Worm (Caenorhabditis elegans) whole organism, young adult: Measurements from ENCODE around the gene cutl-15.

Experiments
- B0019.2 ChIP-seq: fragments of 200-800 bp; sonication (Bioruptor generic); conservative IDR thresholded peaks from 2 replicates; pipeline ENCODE4 v1.3.6; 2022; ENCODE audit warnings: missing genetic modification reagents, missing genetic modification characterization, missing compliant biosample characterization
- F33H1.4 ChIP-seq: fragments of 200-800 bp; sonication (Bioruptor generic); IDR thresholded peaks from 2 replicates; pipeline ENCODE4 v1.3.6; 2022; ENCODE audit warnings: missing genetic modification reagents, missing genetic modification characterization, missing compliant biosample characterization
- F52B5.7 ChIP-seq: sonication (generic microtip); optimal IDR thresholded peaks from 2 replicates; lab custom pipeline; 2016; ENCODE audit warnings: mild to moderate bottlenecking, missing genetic modification characterization, missing compliant biosample characterization
- T26A5.8 ChIP-seq: sonication (generic microtip); optimal IDR thresholded peaks from 2 replicates; lab custom pipeline; 2016; ENCODE audit warnings: missing genetic modification characterization, missing compliant biosample characterization
- Y53G8AR.9 ChIP-seq: fragments of 200-800 bp; sonication (Bioruptor generic); conservative IDR thresholded peaks from 2 replicates; pipeline ENCODE4 v1.3.6; 2022; ENCODE audit warnings: missing genetic modification reagents, missing genetic modification characterization, missing compliant biosample characterization
- Y56A3A.18 ChIP-seq: fragments of 200-800 bp; sonication (Bioruptor generic); IDR thresholded peaks from 2 replicates; pipeline ENCODE4 v1.3.6; 2022; ENCODE audit warnings: missing genetic modification reagents, missing genetic modification characterization, missing compliant biosample characterization
- Y67H2A.10 ChIP-seq: fragments of 200-800 bp; sonication (Bioruptor generic); conservative IDR thresholded peaks from 2 replicates; pipeline ENCODE4 v1.3.6; 2022; ENCODE audit warnings: missing genetic modification reagents, missing genetic modification characterization, missing compliant biosample characterization
- Y95B8A.8 ChIP-seq: fragments of 200-800 bp; sonication (Bioruptor generic); IDR thresholded peaks from 2 replicates; pipeline ENCODE4 v1.3.6; 2022; ENCODE audit warnings: missing genetic modification reagents, missing genetic modification characterization, missing compliant biosample characterization
- ama-1 ChIP-seq, 3 experiments: fragments of 150-350 bp in 1 of 3; sonication (generic microtip) in 2 of 3; optimal IDR thresholded peaks; 2 replicates each; lab custom pipeline; 2014 to 2018; ENCODE audit warnings: missing biosample characterization in 2 of 3, missing genetic modification characterization in 2 of 3, missing genetic modification reagents in 2 of 3
- aptf-3 ChIP-seq: fragments of 200-800 bp; sonication (Bioruptor generic); IDR thresholded peaks from 2 replicates; pipeline ENCODE4 v1.3.6; 2022; ENCODE audit warnings: missing genetic modification characterization, missing compliant biosample characterization
- attf-5 ChIP-seq: fragments of 200-800 bp; sonication (Bioruptor generic); optimal IDR thresholded peaks from 2 replicates; lab custom pipeline; 2018; ENCODE audit warnings: mild to moderate bottlenecking, missing genetic modification characterization, missing compliant biosample characterization
- cebp-1 ChIP-seq, 2 experiments: fragments of 200-800 bp in 1 of 2; sonication (Bioruptor generic) in 1 of 2; sonication (generic microtip) in 1 of 2; IDR thresholded peaks in 1 of 2; optimal IDR thresholded peaks in 1 of 2; 2 replicates each; pipeline versions ENCODE4 v1.3.6 to Lab custom; 2017 to 2022; ENCODE audit warnings: missing compliant biosample characterization in 2 of 2, missing genetic modification characterization in 2 of 2, mild to moderate bottlenecking in 1 of 2, missing genetic modification reagents in 1 of 2, moderate library complexity in 1 of 2
- ceh-100 ChIP-seq: fragments of 200-800 bp; sonication (Bioruptor generic); IDR thresholded peaks from 2 replicates; pipeline ENCODE4 v1.3.6; 2022; ENCODE audit warnings: missing genetic modification reagents, missing genetic modification characterization, missing compliant biosample characterization
- ceh-27 ChIP-seq: fragments of 200-800 bp; sonication (Bioruptor generic); optimal IDR thresholded peaks from 2 replicates; lab custom pipeline; 2018; ENCODE audit warnings: mild to moderate bottlenecking, missing genetic modification characterization, moderate library complexity, missing compliant biosample characterization
- ceh-40 ChIP-seq: fragments of 200-800 bp; sonication (Bioruptor generic); IDR thresholded peaks from 2 replicates; pipeline ENCODE4 v1.3.6; 2022; ENCODE audit warnings: missing genetic modification characterization, missing compliant biosample characterization
- ceh-91 ChIP-seq: fragments of 200-800 bp; sonication (Bioruptor generic); IDR thresholded peaks from 2 replicates; pipeline ENCODE4 v1.3.6; 2022; ENCODE audit warnings: missing genetic modification reagents, missing genetic modification characterization, missing compliant biosample characterization
- dox-1 ChIP-seq: fragments of 200-800 bp; sonication (Bioruptor generic); IDR thresholded peaks from 2 replicates; pipeline ENCODE4 v1.3.6; 2022; ENCODE audit warnings: missing genetic modification reagents, missing genetic modification characterization, missing compliant biosample characterization
- egl-18 ChIP-seq: fragments of 200-800 bp; sonication (Bioruptor generic); IDR thresholded peaks from 2 replicates; pipeline ENCODE4 v1.3.6; 2022; ENCODE audit warnings: missing genetic modification reagents, missing genetic modification characterization, missing compliant biosample characterization
- egl-44 ChIP-seq: fragments of 200-800 bp; sonication (Bioruptor generic); IDR thresholded peaks from 2 replicates; pipeline ENCODE4 v1.3.6; 2022; ENCODE audit warnings: missing genetic modification reagents, missing genetic modification characterization, missing compliant biosample characterization
- fkh-3 ChIP-seq: sonication (generic microtip); optimal IDR thresholded peaks from 2 replicates; lab custom pipeline; 2016; ENCODE audit warnings: mild to moderate bottlenecking, missing genetic modification characterization, missing compliant biosample characterization
- hlh-12 ChIP-seq: sonication (generic microtip); optimal IDR thresholded peaks from 2 replicates; lab custom pipeline; 2016; ENCODE audit warnings: missing genetic modification characterization, missing compliant biosample characterization
- hlh-26 ChIP-seq: fragments of 200-800 bp; sonication (Bioruptor generic); conservative IDR thresholded peaks from 2 replicates; pipeline ENCODE4 v1.3.6; 2022; ENCODE audit warnings: missing genetic modification reagents, missing genetic modification characterization, missing compliant biosample characterization
- lin-26 ChIP-seq: fragments of 200-800 bp; sonication (Bioruptor generic); IDR thresholded peaks from 2 replicates; pipeline ENCODE4 v1.3.6; 2022; ENCODE audit warnings: missing genetic modification reagents, missing genetic modification characterization, missing compliant biosample characterization
- lir-1 ChIP-seq: fragments of 200-800 bp; sonication (Bioruptor generic); conservative IDR thresholded peaks from 2 replicates; pipeline ENCODE4 v1.3.6; 2022; ENCODE audit warnings: missing genetic modification reagents, missing genetic modification characterization, missing compliant biosample characterization
- lsl-1 ChIP-seq: fragments of 200-800 bp; sonication (Bioruptor generic); optimal IDR thresholded peaks from 2 replicates; lab custom pipeline; 2018; ENCODE audit warnings: mild to moderate bottlenecking, missing genetic modification characterization, moderate library complexity, missing compliant biosample characterization
- lsy-27 ChIP-seq: sonication (generic microtip); optimal IDR thresholded peaks from 2 replicates; lab custom pipeline; 2017; ENCODE audit warnings: missing genetic modification characterization, mild to moderate bottlenecking, missing compliant biosample characterization, antibody characterized with exemption, missing genotype, borderline replicate concordance; ENCODE audit not compliant: insufficient read depth
- madf-3 ChIP-seq: fragments of 200-800 bp; sonication (Bioruptor generic); IDR thresholded peaks from 2 replicates; pipeline ENCODE4 v1.3.6; 2022; ENCODE audit warnings: missing genetic modification reagents, missing genetic modification characterization, missing compliant biosample characterization
- nfyb-1 ChIP-seq: fragments of 200-800 bp; sonication (Bioruptor generic); IDR thresholded peaks from 2 replicates; pipeline ENCODE4 v1.3.6; 2022; ENCODE audit warnings: missing genetic modification reagents, missing genetic modification characterization, missing compliant biosample characterization
- nhr-120 ChIP-seq: fragments of 200-800 bp; sonication (Bioruptor generic); IDR thresholded peaks from 2 replicates; pipeline ENCODE4 v1.3.6; 2022; ENCODE audit warnings: missing genetic modification characterization, missing compliant biosample characterization
- nhr-80 ChIP-seq: sonication (generic microtip); optimal IDR thresholded peaks from 2 replicates; lab custom pipeline; 2016; ENCODE audit warnings: missing genetic modification characterization, missing compliant biosample characterization
- pbrm-1 ChIP-seq: fragments of 200-800 bp; sonication (Bioruptor generic); IDR thresholded peaks from 2 replicates; pipeline ENCODE4 v1.3.6; 2022; ENCODE audit warnings: missing genetic modification reagents, missing genetic modification characterization, missing compliant biosample characterization
- snpc-1.1 ChIP-seq: sonication (generic microtip); optimal IDR thresholded peaks from 2 replicates; lab custom pipeline; 2017; ENCODE audit warnings: missing genetic modification characterization, mild to moderate bottlenecking, missing compliant biosample characterization, antibody characterized with exemption, moderate library complexity, missing genotype, missing genetic modification reagents; ENCODE audit not compliant: insufficient read depth
- somi-1 ChIP-seq: fragments of 200-800 bp; sonication (Bioruptor generic); optimal IDR thresholded peaks from 2 replicates; lab custom pipeline; 2018; ENCODE audit warnings: mild to moderate bottlenecking, missing genetic modification characterization, missing compliant biosample characterization
- xnd-1 ChIP-seq: sonication (generic microtip); optimal IDR thresholded peaks from 2 replicates; lab custom pipeline; 2016; ENCODE audit warnings: missing genotype, missing genetic modification reagents, missing genetic modification characterization, missing compliant biosample characterization
- ztf-22 ChIP-seq: fragments of 200-800 bp; sonication (Bioruptor generic); optimal IDR thresholded peaks from 2 replicates; lab custom pipeline; 2018; ENCODE audit warnings: mild to moderate bottlenecking, missing genetic modification characterization, moderate library complexity, missing compliant biosample characterization
- ztf-3 ChIP-seq: fragments of 200-800 bp; sonication (Bioruptor generic); optimal IDR thresholded peaks from 2 replicates; lab custom pipeline; 2018; ENCODE audit warnings: mild to moderate bottlenecking, missing genetic modification characterization, missing compliant biosample characterization

cutl-15 gene

DNA sequence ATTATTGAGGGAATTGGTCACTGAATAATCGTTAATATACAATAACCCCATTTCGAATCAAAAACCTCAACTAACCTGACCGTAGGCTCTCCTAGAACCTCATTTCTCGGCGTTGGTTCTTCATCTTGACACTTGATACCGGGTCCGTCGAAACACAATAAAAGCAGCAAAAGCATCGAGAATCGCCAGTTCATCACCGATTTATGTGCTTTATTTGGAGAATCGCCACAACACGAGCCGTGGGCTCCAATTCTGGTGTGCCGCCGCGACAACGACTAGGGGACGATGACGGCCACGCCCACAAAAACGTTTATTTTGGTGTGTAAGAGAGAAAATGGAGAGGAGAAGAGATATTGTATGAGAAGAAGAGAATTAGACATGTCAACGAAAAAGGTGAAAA, at the start of gene cutl-15:
cutl-15 (minus strand) TSS at position 298 of the 400 bp plus-strand sequence.
- TF ChIP-seq Y95B8A.8 (GFP tag; lab: Robert Waterston, UW), result no peak
- TF ChIP-seq fkh-3, result no peak
- no peak for TF ChIP-seq egl-18 (GFP tag; lab: Robert Waterston, UW)
- TF ChIP-seq hlh-12, result no peak
- no peak for TF ChIP-seq F52B5.7

- TF ChIP-seq ama-1 (optimal IDR thresholded peaks at IDR 0.05; lab: Kevin White, UChicago), result no peak
- no peak for TF ChIP-seq ama-1 (GFP tag; optimal IDR thresholded peaks at IDR 0.05; lab: Kevin White, UChicago)
- no peak for TF ChIP-seq xnd-1 (tag; lab: Kevin White, UChicago)
- no peak for TF ChIP-seq Y56A3A.18 (GFP tag; lab: Robert Waterston, UW)
- TF ChIP-seq nhr-120, result no peak
- no peak for TF ChIP-seq ztf-3 (GFP tag; lab: Kevin White, UChicago)
- TF ChIP-seq T26A5.8 (tag; lab: Kevin White, UChicago), result no peak
- no peak for TF ChIP-seq Y67H2A.10 (GFP tag; lab: Robert Waterston, UW)
- no peak for TF ChIP-seq F33H1.4
- no peak for TF ChIP-seq snpc-1.1
- no peak for TF ChIP-seq ceh-40 (GFP tag; lab: Robert Waterston, UW)
- TF ChIP-seq B0019.2 (GFP tag; lab: Robert Waterston, UW), result no peak
These were observed 48.6 kb upstream of the cutl-15 start, which contains the start of gene ndub-2 for ce11 chrII:8996064-8996463. TSS of gene ndub-2 (plus strand) at chrII:8996364.

ce11 chrII:8994336-8994735, 46.8 kb upstream of the cutl-15 start, which contains the start of gene F44G4.1:
TSS of gene F44G4.1 (plus strand) at chrII:8994636.
- peak; percentile 48; the same call in 1 of the 2 replicates for TF ChIP-seq Y53G8AR.9
- no peak for TF ChIP-seq madf-3

DNA sequence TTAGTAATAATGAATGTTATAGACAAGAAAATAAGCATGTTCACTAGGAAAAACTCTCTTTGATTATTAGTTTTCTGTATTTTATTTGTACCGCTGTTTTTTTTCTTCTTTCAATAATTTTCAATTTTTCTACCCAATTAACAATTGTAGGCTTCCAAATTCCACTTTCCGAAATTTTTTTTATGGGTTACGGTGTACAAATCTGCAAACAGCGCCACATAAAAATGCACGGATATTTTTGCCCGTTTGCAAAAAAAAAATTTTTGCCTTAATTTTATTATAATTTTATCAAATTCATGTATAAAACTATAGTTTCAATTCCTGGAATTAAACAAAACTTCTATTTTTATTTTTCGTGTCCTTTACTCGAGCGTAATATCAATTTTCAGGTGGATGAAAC, 45.3 kb upstream of the cutl-15 start, which contains the start of gene ooc-5:
ooc-5 (plus strand) TSS at position 381 of the 400 bp plus-strand sequence.
- no peak for TF ChIP-seq ceh-27 (GFP tag; lab: Kevin White, UChicago)
- TF ChIP-seq lsl-1 (GFP tag; lab: Kevin White, UChicago), result peak; percentile 8
- TF ChIP-seq, all 124 proteins: peak for 1

DNA sequence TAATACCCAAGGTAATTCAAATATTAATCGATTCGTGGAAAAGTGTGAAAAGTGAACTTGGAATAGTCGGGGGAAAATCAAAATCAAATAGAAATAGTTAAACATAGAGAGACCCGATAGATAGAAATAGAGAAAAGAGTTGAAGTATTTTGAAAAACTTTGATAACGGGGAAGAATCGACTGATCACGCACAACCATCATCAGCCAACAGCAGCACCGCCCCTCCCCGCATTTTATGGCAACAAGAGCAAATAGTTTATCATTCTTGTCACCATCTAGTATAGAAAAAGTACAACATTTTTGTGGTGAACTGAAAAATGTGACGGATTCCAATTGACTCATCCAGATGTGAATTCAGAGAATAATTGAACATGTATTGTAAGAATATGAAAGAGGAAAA, 44.1 kb upstream of the cutl-15 start:
- TF ChIP-seq cebp-1 (GFP tag; IDR thresholded peaks at IDR 0.05; lab: Robert Waterston, UW), result no peak
- TF ChIP-seq cebp-1 (tag; optimal IDR thresholded peaks at IDR 0.05; lab: Kevin White, UChicago), result peak; percentile 8
- TF ChIP-seq attf-5 (GFP tag; lab: Kevin White, UChicago), result no peak
- TF ChIP-seq Y95B8A.8 (GFP tag; lab: Robert Waterston, UW), result no peak
- TF ChIP-seq nhr-80 (tag; lab: Kevin White, UChicago), result peak; percentile 78
- TF ChIP-seq dox-1 (GFP tag; lab: Robert Waterston, UW), result peak; percentile 31; the same call in 1 of the 2 replicates
- TF ChIP-seq lin-26 (GFP tag; lab: Robert Waterston, UW), result no peak
- no peak for TF ChIP-seq aptf-3 (GFP tag; lab: Robert Waterston, UW)
- TF ChIP-seq ztf-22 (GFP tag; lab: Kevin White, UChicago), result no peak
- TF ChIP-seq nhr-120, result no peak
- TF ChIP-seq lsy-27 (tag; lab: Kevin White, UChicago), result no peak
- TF ChIP-seq ceh-40 (GFP tag; lab: Robert Waterston, UW), result no peak
- TF ChIP-seq hlh-26 (GFP tag; lab: Robert Waterston, UW), result no peak
- no peak for TF ChIP-seq ceh-100
- no peak for TF ChIP-seq somi-1 (GFP tag; lab: Kevin White, UChicago)
- TF ChIP-seq nfyb-1 (GFP tag; lab: Robert Waterston, UW), result no peak
- no peak for TF ChIP-seq ceh-91 (GFP tag; lab: Robert Waterston, UW)
- no peak for TF ChIP-seq egl-44
- TF ChIP-seq lir-1 (GFP tag; lab: Robert Waterston, UW), result no peak
- no peak for TF ChIP-seq pbrm-1
